Worm (Caenorhabditis elegans): Measurements from ENCODE around the gene T26A5.6.

The T26A5.6 gene

DNA sequence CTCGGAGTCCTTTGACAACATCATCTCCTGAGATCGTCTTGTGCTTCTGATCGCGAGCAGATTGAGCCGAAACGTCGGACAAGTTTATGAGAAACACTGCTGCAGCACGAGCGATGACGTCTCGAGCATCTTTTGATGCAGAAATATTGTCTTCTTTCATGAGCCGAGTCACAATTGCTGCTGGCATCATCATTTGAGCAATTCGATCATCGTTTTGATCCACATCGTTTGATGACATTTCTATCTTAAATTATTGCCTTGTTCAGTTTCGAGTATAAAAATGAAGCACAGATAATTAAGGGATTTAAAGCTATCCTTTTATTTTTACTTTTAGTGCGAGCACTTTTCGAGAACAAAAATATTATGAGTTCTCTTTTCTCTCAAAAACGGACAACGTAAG lies 12.1 kb upstream of the T26A5.6 start, which contains the start of gene T26A5.8 (continued):
- TF ChIP-seq ZK185.1 (tag; optimal IDR thresholded peaks at IDR 0.05; ENCODE audit: poor library complexity, severe bottlenecking) = peak; percentile 1
- peak; percentile 73 for TF ChIP-seq F52B5.7 (tag; optimal IDR thresholded peaks at IDR 0.05)
- TF ChIP-seq nhr-120 (GFP tag; IDR thresholded peaks at IDR 0.05) = 0 out of 2 replicates have a peak, but pooled peaks have one; percentile 22
- no peak for TF ChIP-seq madf-8 (GFP tag; conservative IDR thresholded peaks at IDR 0.05)
- TF ChIP-seq attf-3 (GFP tag; conservative IDR thresholded peaks at IDR 0.05) = no peak
- TF ChIP-seq hrde-1 (tag; optimal IDR thresholded peaks at IDR 0.05; ENCODE audit: borderline replicate concordance) = peak; percentile 82
- 0 out of 2 replicates have a peak, but pooled peaks have one; percentile 45 for TF ChIP-seq Y79H2A.3 (GFP tag; conservative IDR thresholded peaks at IDR 0.05)
- TF ChIP-seq F55B11.4 (tag; optimal IDR thresholded peaks at IDR 0.05; ENCODE audit: borderline replicate concordance, insufficient read depth) = no peak
- no peak for TF ChIP-seq ztf-25 (GFP tag; IDR thresholded peaks at IDR 0.05)
- TF ChIP-seq hlh-26 (GFP tag; conservative IDR thresholded peaks at IDR 0.05) = no peak
- no peak for TF ChIP-seq tbx-9 (tag; optimal IDR thresholded peaks at IDR 0.05; ENCODE audit: borderline replicate concordance)
- TF ChIP-seq madf-6 (GFP tag; IDR thresholded peaks at IDR 0.05) = peak; percentile 65
- no peak for TF ChIP-seq lsy-27 (tag; optimal IDR thresholded peaks at IDR 0.05; ENCODE audit: borderline replicate concordance, insufficient read depth)
- TF ChIP-seq lag-1 (GFP tag; IDR thresholded peaks at IDR 0.05) = no peak
- TF ChIP-seq madf-10 (tag; optimal IDR thresholded peaks at IDR 0.05) = no peak
- peak; percentile 41 for TF ChIP-seq snpc-1.3 (tag; optimal IDR thresholded peaks at IDR 0.05; ENCODE audit: insufficient read depth)
- no peak for TF ChIP-seq ztf-18 (tag; optimal IDR thresholded peaks at IDR 0.05)
- no peak for TF ChIP-seq attf-5 (GFP tag; optimal IDR thresholded peaks at IDR 0.05)
- TF ChIP-seq somi-1 (GFP tag; optimal IDR thresholded peaks at IDR 0.05) = no peak
- peak; percentile 11 for TF ChIP-seq tlf-1 (GFP tag; optimal IDR thresholded peaks at IDR 0.05)
- no peak for TF ChIP-seq ztf-6 (GFP tag; IDR thresholded peaks at IDR 0.05)
- TF ChIP-seq attf-6 (GFP tag; IDR thresholded peaks at IDR 0.05) = peak; percentile 31; the same call in 1 of the 2 replicates
- TF ChIP-seq nfyb-1 (GFP tag; IDR thresholded peaks at IDR 0.05) = peak; percentile 56
- peak; percentile 73 for TF ChIP-seq snpc-3.4 (tag; optimal IDR thresholded peaks at IDR 0.05)
- no peak for TF ChIP-seq F23B12.7 (tag; optimal IDR thresholded peaks at IDR 0.05; ENCODE audit: insufficient read depth)
- no peak for TF ChIP-seq akir-1 (GFP tag; optimal IDR thresholded peaks at IDR 0.05)
- TF ChIP-seq athp-1 (tag; optimal IDR thresholded peaks at IDR 0.05) = peak; percentile 75
- TF ChIP-seq sea-2 (GFP tag; IDR thresholded peaks at IDR 0.05) = no peak
- TF ChIP-seq ceh-58 (GFP tag; IDR thresholded peaks at IDR 0.05) = no peak
- no peak for TF ChIP-seq T26A5.8 (tag; optimal IDR thresholded peaks at IDR 0.05)
- peak; percentile 77 for TF ChIP-seq Y53G8AR.9 (GFP tag; conservative IDR thresholded peaks at IDR 0.05)
- TF ChIP-seq him-1 (tag; optimal IDR thresholded peaks at IDR 0.05) = no peak
- no peak for TF ChIP-seq nfya-1 (tag; optimal IDR thresholded peaks at IDR 0.05; ENCODE audit: borderline replicate concordance, insufficient read depth)
- TF ChIP-seq T07F8.4 (tag; optimal IDR thresholded peaks at IDR 0.05) = no peak
- no peak for TF ChIP-seq dox-1 (GFP tag; IDR thresholded peaks at IDR 0.05)
- TF ChIP-seq ama-1 (optimal IDR thresholded peaks at IDR 0.05) = peak; percentile 10
- TF ChIP-seq ama-1 (GFP tag; optimal IDR thresholded peaks at IDR 0.05) = peak in 1 of 2 experiments; percentile 33
- TF ChIP-seq F57A8.1 (GFP tag; optimal IDR thresholded peaks at IDR 0.05) = no peak
- TF ChIP-seq F10E7.11 (tag; optimal IDR thresholded peaks at IDR 0.05) = peak; percentile 68
- no peak for TF ChIP-seq aptf-2 (GFP tag; conservative IDR thresholded peaks at IDR 0.05)
- peak; percentile 24 for TF ChIP-seq lsl-1 (GFP tag; optimal IDR thresholded peaks at IDR 0.05)
- no peak for TF ChIP-seq rpc-1 (optimal IDR thresholded peaks at IDR 0.05)
- TF ChIP-seq rpc-1 (tag; optimal IDR thresholded peaks at IDR 0.05) = no peak
- TF ChIP-seq snpc-4 (GFP tag; optimal IDR thresholded peaks at IDR 0.05) = no peak
- TF ChIP-seq snpc-4 (tag; optimal IDR thresholded peaks at IDR 0.05) = peak in 2 of 4 experiments; percentile 10 to 19
